Worm (Caenorhabditis elegans) whole organism, early embryonic: ENCODE results near the gene Y113G7A.22.

Source experiments
- B0310.2 ChIP-seq: sonication (generic microtip); optimal IDR thresholded peaks from 2 replicates; lab custom pipeline; 2016; ENCODE audit warnings: mild to moderate bottlenecking, missing genetic modification characterization, missing compliant biosample characterization
- F13C5.2 ChIP-seq: sonication (generic microtip); optimal IDR thresholded peaks from 2 replicates; lab custom pipeline; 2017; ENCODE audit warnings: mild to moderate bottlenecking, missing genetic modification characterization, inconsistent platforms, missing compliant biosample characterization
- aly-1 ChIP-seq: sonication (generic microtip); optimal IDR thresholded peaks from 2 replicates; lab custom pipeline; 2016; ENCODE audit warnings: missing genetic modification characterization, missing compliant biosample characterization
- flt-1 ChIP-seq: fragments of 200-800 bp; sonication (Bioruptor generic); IDR thresholded peaks from 2 replicates; pipeline ENCODE4 v1.3.6; 2022; ENCODE audit warnings: missing genetic modification characterization, missing compliant biosample characterization
- hmg-4 ChIP-seq: fragments of 200-800 bp; sonication (Bioruptor generic); optimal IDR thresholded peaks from 2 replicates; lab custom pipeline; 2018; ENCODE audit warnings: mild to moderate bottlenecking, missing genetic modification characterization, missing compliant biosample characterization
- hnd-1 ChIP-seq: sonication (generic microtip); optimal IDR thresholded peaks from 2 replicates; lab custom pipeline; 2016; ENCODE audit warnings: missing genetic modification characterization, missing compliant biosample characterization
- tra-4 ChIP-seq: sonication (generic microtip); optimal IDR thresholded peaks from 2 replicates; lab custom pipeline; 2017; ENCODE audit warnings: missing genetic modification characterization, missing compliant biosample characterization

- TF ChIP-seq hnd-1 (tag; lab: Kevin White, UChicago), result no peak
- TF ChIP-seq B0310.2 (tag; lab: Kevin White, UChicago), result no peak
- no peak for TF ChIP-seq aly-1 (tag; lab: Kevin White, UChicago)
- TF ChIP-seq tra-4, result no peak
- no peak for TF ChIP-seq F13C5.2 (tag; lab: Kevin White, UChicago)
- TF ChIP-seq flt-1 (GFP tag; lab: Robert Waterston, UW), result no peak
- no peak for TF ChIP-seq hmg-4
Observed at ce11 chrV:20120623-20121165, 14.5 kb downstream of the Y113G7A.22 start, which contains the start of gene ncx-1.
